Worm (Caenorhabditis elegans) whole organism, midembryonic: Measurements from ENCODE around the gene mtm-9.

Experiments
- T22C8.4 ChIP-seq: fragments of 200-800 bp; sonication (Bioruptor generic); IDR thresholded peaks from 2 replicates; pipeline ENCODE4 v1.3.6; 2022; ENCODE audit warnings: missing genetic modification characterization, missing compliant biosample characterization
- cog-1 ChIP-seq: sonication (generic microtip); optimal IDR thresholded peaks from 2 replicates; lab custom pipeline; 2016; ENCODE audit warnings: missing genetic modification characterization, missing compliant biosample characterization
- flt-1 ChIP-seq: fragments of 200-800 bp; sonication (Bioruptor generic); IDR thresholded peaks from 2 replicates; pipeline ENCODE4 v1.3.6; 2022; ENCODE audit warnings: missing genetic modification characterization, missing compliant biosample characterization
- klf-2 ChIP-seq: fragments of 200-800 bp; sonication (Bioruptor generic); conservative IDR thresholded peaks from 2 replicates; pipeline ENCODE4 v1.3.6; 2022; ENCODE audit warnings: missing genetic modification reagents, missing genetic modification characterization, missing compliant biosample characterization
- med-1 ChIP-seq: sonication (generic microtip); optimal IDR thresholded peaks from 2 replicates; lab custom pipeline; 2017; ENCODE audit warnings: missing genetic modification characterization, mild to moderate bottlenecking, missing compliant biosample characterization, antibody characterized with exemption, missing genetic modification reagents; ENCODE audit not compliant: insufficient read depth
- ref-1 ChIP-seq: fragments of 200-800 bp; sonication (Bioruptor generic); conservative IDR thresholded peaks from 2 replicates; pipeline ENCODE4 v1.3.6; 2022; ENCODE audit warnings: missing genetic modification reagents, missing genetic modification characterization, missing compliant biosample characterization
- tab-1 ChIP-seq: fragments of 200-800 bp; sonication (Bioruptor generic); IDR thresholded peaks from 2 replicates; pipeline ENCODE4 v1.3.6; 2022; ENCODE audit warnings: missing genetic modification characterization, missing compliant biosample characterization
- ztf-23 ChIP-seq: fragments of 200-800 bp; sonication (Bioruptor generic); IDR thresholded peaks from 2 replicates; pipeline ENCODE4 v1.3.6; 2022; ENCODE audit warnings: missing genetic modification reagents, missing genetic modification characterization, missing compliant biosample characterization
- ztf-29 ChIP-seq: fragments of 200-800 bp; sonication (Bioruptor generic); IDR thresholded peaks from 2 replicates; pipeline ENCODE4 v1.3.6; 2022; ENCODE audit warnings: missing genetic modification reagents, missing genetic modification characterization, missing compliant biosample characterization

The mtm-9 gene

ce11 chrV:3739302-3739701 is 4.1 kb upstream of the mtm-9 start, which contains the start of gene hpo-36:
Gene hpo-36 (minus strand): TSS chrV:3739402.
- TF ChIP-seq flt-1 (no peak), ztf-29 (no peak), ref-1 (GFP tag; lab: Robert Waterston, UW) (no peak), cog-1 (tag; lab: Kevin White, UChicago) (no peak), ztf-23 (no peak)

DNA sequence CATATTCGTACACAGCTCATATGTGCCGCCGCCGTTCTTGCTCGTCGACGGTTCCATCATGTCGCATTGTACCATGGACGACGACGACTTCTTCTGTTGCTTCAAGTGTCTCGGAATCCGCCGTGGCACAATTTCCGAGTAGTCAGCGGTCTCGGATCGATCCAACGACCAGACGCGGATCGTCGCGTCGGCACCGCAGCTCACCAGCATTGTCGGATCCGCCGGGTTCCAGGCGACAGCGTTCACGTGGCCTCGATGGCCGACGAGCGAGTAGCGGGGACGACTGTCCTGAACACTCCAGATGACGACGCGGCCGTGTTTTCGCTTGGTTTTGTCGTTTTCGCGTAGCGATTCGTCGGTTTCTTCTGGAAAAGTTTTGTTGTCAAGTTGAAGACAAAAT is 7.0 kb downstream of the mtm-9 start:
- no peak for TF ChIP-seq T22C8.4 (GFP tag; lab: Robert Waterston, UW)
- no peak for TF ChIP-seq cog-1 (tag; lab: Kevin White, UChicago)
- TF ChIP-seq tab-1: no peak
- TF ChIP-seq klf-2: no peak
- no peak for TF ChIP-seq ztf-23
- no peak for TF ChIP-seq med-1 (GFP tag; lab: Kevin White, UChicago)
- no peak for TF ChIP-seq flt-1
- TF ChIP-seq ztf-29: no peak
- TF ChIP-seq ref-1 (GFP tag; lab: Robert Waterston, UW): no peak

DNA sequence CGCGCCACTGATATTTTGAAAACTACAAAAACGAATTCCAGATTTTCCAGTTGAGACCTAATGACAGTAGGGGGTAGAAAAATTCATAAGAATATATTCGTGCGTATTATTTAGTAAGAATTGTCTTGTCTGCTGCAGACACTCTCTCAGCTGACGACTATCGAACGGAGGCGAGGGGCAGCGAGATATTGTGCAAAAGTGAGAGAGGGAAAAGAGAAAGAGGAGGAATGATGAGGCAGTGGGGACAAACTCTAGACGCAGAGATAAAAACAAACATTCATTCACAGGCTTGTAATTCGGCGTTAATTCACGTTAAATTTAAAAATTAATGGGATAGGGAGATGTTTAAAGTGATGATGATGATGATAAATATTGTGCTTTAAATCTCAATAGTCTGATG is 13.5 kb downstream of the mtm-9 start, which contains the start of gene gid-7:
Gene gid-7, minus strand, starts transcription at position 188 of the 400 bp plus-strand sequence.
- TF ChIP-seq tab-1: no peak
- TF ChIP-seq ztf-29: no peak

DNA sequence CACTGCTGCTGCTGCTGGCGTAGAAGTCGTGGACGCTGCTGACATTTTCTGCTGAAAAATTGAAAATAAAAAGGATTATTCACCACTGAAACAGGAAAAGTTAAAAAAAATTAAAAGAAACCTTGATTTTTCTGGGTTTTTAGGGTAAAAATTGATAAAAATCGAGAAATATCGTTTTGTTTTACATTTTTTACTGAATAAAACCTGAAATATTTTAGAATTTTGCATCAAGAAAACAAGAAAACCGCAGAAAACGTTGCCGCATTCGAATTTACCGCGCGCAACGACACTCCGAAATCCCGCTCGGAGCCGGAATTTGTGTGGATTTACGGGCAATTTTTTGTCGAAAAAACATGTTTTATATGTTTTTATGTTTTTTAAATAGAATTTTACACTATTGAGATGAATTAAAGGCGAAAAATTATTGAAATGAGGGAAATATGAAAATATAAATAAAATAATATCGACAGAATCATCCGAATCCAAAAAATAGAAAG is 16.1 kb downstream of the mtm-9 start, which contains the start of gene chk-1:
Gene chk-1, minus strand, starts transcription at position 51 of the 497 bp plus-strand sequence.
- TF ChIP-seq klf-2 (no peak), cog-1 (tag; lab: Kevin White, UChicago) (peak; percentile 38)

ce11 chrV:3760839-3761238 is 17.5 kb downstream of the mtm-9 start, which contains the start of gene oac-55:
Gene oac-55 (plus strand): TSS chrV:3761139.
- TF ChIP-seq ref-1 (GFP tag; lab: Robert Waterston, UW) (no peak), ztf-23 (no peak)

DNA sequence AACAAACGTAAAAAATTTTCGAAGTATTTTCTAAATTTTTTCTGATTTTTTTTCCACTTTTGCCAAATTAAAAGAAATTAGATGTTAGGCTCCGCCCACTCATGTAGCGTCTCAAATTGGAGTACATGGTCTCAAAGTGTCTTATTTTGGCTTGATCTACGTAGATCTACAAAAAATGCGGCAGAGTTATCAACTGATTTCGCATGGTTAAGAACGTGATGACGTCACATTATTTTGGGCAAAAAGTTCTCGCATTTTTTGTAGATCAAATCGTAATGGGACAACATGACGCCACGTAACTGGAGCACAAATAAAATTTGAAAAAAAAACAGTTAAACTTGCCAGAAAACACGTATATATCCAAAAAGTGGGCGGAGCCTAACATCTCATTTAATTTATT is 18.5 kb downstream of the mtm-9 start:
- TF ChIP-seq flt-1 (no peak), ztf-23 (no peak), tab-1 (no peak), cog-1 (tag; lab: Kevin White, UChicago) (no peak), T22C8.4 (GFP tag; lab: Robert Waterston, UW) (no peak), ztf-29 (no peak), med-1 (GFP tag; lab: Kevin White, UChicago) (no peak), klf-2 (no peak), ref-1 (GFP tag; lab: Robert Waterston, UW) (no peak)

DNA sequence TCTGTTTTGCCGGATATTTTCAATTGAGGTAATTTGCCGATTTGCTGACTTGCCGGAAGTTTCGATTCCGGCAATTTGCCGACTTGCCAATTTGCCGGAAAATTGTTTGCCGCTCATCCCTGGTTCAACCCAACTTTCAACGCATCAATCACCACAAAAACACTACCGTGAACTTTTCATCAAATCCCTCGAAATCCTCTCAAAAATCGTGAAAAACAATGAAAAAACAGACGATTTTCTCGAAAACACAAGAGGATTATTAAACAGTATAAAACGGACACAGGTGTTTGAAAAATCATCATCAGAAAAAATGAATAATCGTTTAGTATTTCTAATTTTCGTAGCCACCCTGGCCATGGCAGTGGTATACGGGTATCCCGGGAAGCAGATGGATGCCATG is 23.5 kb downstream of the mtm-9 start, which contains the start of gene Y39H10A.1:
Gene Y39H10A.1, plus strand, starts transcription at position 301 of the 400 bp plus-strand sequence.
- TF ChIP-seq klf-2 (no peak), tab-1 (no peak), ztf-29 (no peak), med-1 (GFP tag; lab: Kevin White, UChicago) (no peak), ztf-23 (no peak), T22C8.4 (GFP tag; lab: Robert Waterston, UW) (no peak), cog-1 (tag; lab: Kevin White, UChicago) (no peak), ref-1 (GFP tag; lab: Robert Waterston, UW) (no peak), flt-1 (no peak)

DNA sequence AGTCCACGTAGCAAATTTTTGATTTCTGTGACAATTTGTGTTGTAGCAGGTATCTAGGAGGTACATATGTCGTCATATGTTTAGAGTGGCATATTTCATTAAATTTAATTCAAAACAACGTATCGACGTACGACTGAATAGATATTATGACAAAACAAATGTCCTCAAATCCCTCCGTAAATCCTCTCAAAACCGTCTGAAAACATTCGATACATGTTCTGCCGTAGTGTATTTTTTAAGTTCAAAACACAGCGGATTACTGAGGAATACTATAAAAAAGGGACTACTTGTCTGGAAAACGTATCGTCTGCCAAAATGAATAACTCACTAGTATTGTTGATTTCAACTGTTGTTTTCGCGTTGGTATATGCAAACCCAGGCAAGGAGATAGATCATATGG is 24.9 kb downstream of the mtm-9 start, which contains the start of gene R08E5.4:
Gene R08E5.4, plus strand, starts transcription at position 301 of the 400 bp plus-strand sequence.
- TF ChIP-seq ref-1 (GFP tag; lab: Robert Waterston, UW): no peak
- TF ChIP-seq flt-1: no peak
- TF ChIP-seq T22C8.4 (GFP tag; lab: Robert Waterston, UW): no peak
- no peak for TF ChIP-seq med-1 (GFP tag; lab: Kevin White, UChicago)

- no peak for TF ChIP-seq ref-1 (GFP tag; lab: Robert Waterston, UW)
- TF ChIP-seq ztf-23: no peak
- no peak for TF ChIP-seq ztf-29
- no peak for TF ChIP-seq tab-1
- TF ChIP-seq T22C8.4 (GFP tag; lab: Robert Waterston, UW): no peak
- no peak for TF ChIP-seq klf-2
Observed at ce11 chrV:3771437-3772256, 28.3 kb downstream of the mtm-9 start, which contains the start of the genes R08E5.1 and rips-1. Gene R08E5.1 (minus strand): TSS chrV:3771518. Gene rips-1 (plus strand): TSS chrV:3772021.

DNA sequence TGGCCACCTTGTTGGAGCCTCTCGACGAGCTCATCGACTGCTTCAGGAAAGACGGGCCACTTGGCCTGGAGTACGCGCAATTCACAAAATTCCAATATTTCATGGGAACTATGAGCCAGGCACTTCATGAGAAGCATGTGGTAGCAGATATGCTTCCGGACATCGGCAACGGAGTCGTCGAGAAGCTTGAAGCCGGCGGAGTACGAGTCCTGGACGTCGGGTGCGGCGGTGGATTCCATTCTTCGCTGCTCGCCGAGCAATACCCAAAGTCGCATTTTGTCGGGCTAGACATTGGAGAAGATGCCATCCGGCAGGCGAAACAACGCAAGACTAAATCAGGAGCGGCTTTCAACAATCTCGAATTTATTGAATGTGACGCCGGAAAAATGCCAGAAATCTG is 30.2 kb downstream of the mtm-9 start:
- TF ChIP-seq flt-1: no peak
- no peak for TF ChIP-seq klf-2
- TF ChIP-seq cog-1 (tag; lab: Kevin White, UChicago): no peak
- TF ChIP-seq ref-1 (GFP tag; lab: Robert Waterston, UW): no peak
- TF ChIP-seq tab-1: no peak
- TF ChIP-seq T22C8.4 (GFP tag; lab: Robert Waterston, UW): no peak
- TF ChIP-seq ztf-29: no peak
- no peak for TF ChIP-seq ztf-23
- no peak for TF ChIP-seq med-1 (GFP tag; lab: Kevin White, UChicago)

ce11 chrV:3774653-3775052 is 31.3 kb downstream of the mtm-9 start:
- no peak for TF ChIP-seq ztf-23
- TF ChIP-seq cog-1 (tag; lab: Kevin White, UChicago): no peak
- no peak for TF ChIP-seq T22C8.4 (GFP tag; lab: Robert Waterston, UW)
- TF ChIP-seq flt-1: no peak
- TF ChIP-seq ztf-29: no peak
- no peak for TF ChIP-seq tab-1
- no peak for TF ChIP-seq ref-1 (GFP tag; lab: Robert Waterston, UW)
- no peak for TF ChIP-seq klf-2
- no peak for TF ChIP-seq med-1 (GFP tag; lab: Kevin White, UChicago)
